Fruit fly (Drosophila melanogaster) whole organism, wandering third instar larva: ENCODE results near the gene Imp.

Source experiments
- Abd-B ChIP-seq: fragments of >200 bp; optimal IDR thresholded peaks from 2 replicates; lab custom pipeline; 2017; ENCODE audit warnings: missing biosample characterization, missing genetic modification characterization
- CG32264 ChIP-seq: fragments of 200-800 bp; sonication (Bioruptor generic); optimal IDR thresholded peaks from 2 replicates; lab custom pipeline; 2016; ENCODE audit warnings: missing biosample characterization, missing genetic modification characterization
- CG9705 ChIP-seq: fragments of 200-800 bp; sonication (Bioruptor generic); optimal IDR thresholded peaks from 2 replicates; lab custom pipeline; 2018; ENCODE audit warnings: missing biosample characterization, mild to moderate bottlenecking, missing genetic modification characterization
- CrebA ChIP-seq: fragments of 200-800 bp; sonication (Bioruptor generic); optimal IDR thresholded peaks from 2 replicates; lab custom pipeline; 2016; ENCODE audit warnings: missing biosample characterization, mild to moderate bottlenecking, missing genetic modification characterization, borderline replicate concordance
- Dfd ChIP-seq: fragments of >200 bp; optimal IDR thresholded peaks from 2 replicates; lab custom pipeline; 2017; ENCODE audit warnings: missing biosample characterization, missing genetic modification characterization
- Dif ChIP-seq: fragments of 200-275, 200-300 bp; sonication (Bioruptor generic); optimal IDR thresholded peaks from 2 replicates; lab custom pipeline; 2018; ENCODE audit warnings: missing biosample characterization, missing genetic modification characterization; ENCODE audit not compliant: partially characterized antibody
- GATAd ChIP-seq: sonication (Bioruptor generic); optimal IDR thresholded peaks from 2 replicates; lab custom pipeline; 2016; ENCODE audit warnings: missing biosample characterization, missing genetic modification characterization
- HLH106 ChIP-seq: fragments of 200-800 bp; optimal IDR thresholded peaks from 3 replicates; lab custom pipeline; 2019; ENCODE audit warnings: missing biosample characterization, mild to moderate bottlenecking, missing genetic modification characterization, moderate library complexity
- Hnf4 ChIP-seq: fragments of 200-800 bp; sonication (Bioruptor generic); optimal IDR thresholded peaks from 2 replicates; lab custom pipeline; 2016; ENCODE audit warnings: missing biosample characterization, mild to moderate bottlenecking, missing genetic modification characterization
- Hr78 ChIP-seq: fragments of >200 bp; optimal IDR thresholded peaks from 2 replicates; lab custom pipeline; 2017; ENCODE audit warnings: missing biosample characterization, missing genetic modification characterization
- Hr83 ChIP-seq: fragments of 200-300 bp; sonication (Bioruptor generic); optimal IDR thresholded peaks from 2 replicates; lab custom pipeline; 2016; ENCODE audit warnings: missing biosample characterization, mild to moderate bottlenecking, missing genetic modification characterization, moderate library complexity; ENCODE audit not compliant: poor library complexity, severe bottlenecking
- Jra ChIP-seq: sonication (Bioruptor generic); optimal IDR thresholded peaks from 2 replicates; lab custom pipeline; 2016; ENCODE audit warnings: missing biosample characterization, missing genetic modification characterization
- Mio ChIP-seq: sonication (Bioruptor generic); optimal IDR thresholded peaks from 2 replicates; lab custom pipeline; 2016; ENCODE audit warnings: missing biosample characterization, missing genetic modification characterization
- Myc ChIP-seq: fragments of >200 bp; optimal IDR thresholded peaks from 2 replicates; lab custom pipeline; 2017
- N ChIP-seq: fragments of >200 bp; optimal IDR thresholded peaks from 2 replicates; lab custom pipeline; 2018; ENCODE audit warnings: missing biosample characterization, missing external identifiers, missing genetic modification characterization
- OdsH ChIP-seq: fragments of 200-800 bp; sonication (Bioruptor generic); optimal IDR thresholded peaks from 2 replicates; lab custom pipeline; 2016; ENCODE audit warnings: missing biosample characterization, mild to moderate bottlenecking, missing genetic modification characterization
- Rel ChIP-seq, 2 experiments: fragments of 200-800 bp; sonication (Bioruptor generic) in 1 of 2; optimal IDR thresholded peaks; 2 replicates in 1 of 2; 3 replicates in 1 of 2; lab custom pipeline; 2016 to 2019; ENCODE audit warnings: mild to moderate bottlenecking in 2 of 2, missing biosample characterization in 2 of 2, missing genetic modification characterization in 2 of 2, moderate library complexity in 1 of 2
- Sp1 ChIP-seq: fragments of 200-800 bp; sonication (Bioruptor generic); optimal IDR thresholded peaks from 3 replicates; lab custom pipeline; 2019; ENCODE audit warnings: missing biosample characterization, mild to moderate bottlenecking, missing genetic modification characterization, moderate library complexity
- Vsx2 ChIP-seq: fragments of 200-300, 225-300 bp; sonication (Bioruptor generic); optimal IDR thresholded peaks from 2 replicates; lab custom pipeline; 2018; ENCODE audit warnings: missing biosample characterization, missing genetic modification characterization; ENCODE audit not compliant: partially characterized antibody
- br ChIP-seq: fragments of 200-800 bp; sonication (Bioruptor generic); optimal IDR thresholded peaks from 2 replicates; lab custom pipeline; 2016; ENCODE audit warnings: missing biosample characterization, missing genetic modification characterization
- brk ChIP-seq: fragments of 200-800 bp; sonication (Bioruptor generic); optimal IDR thresholded peaks from 2 replicates; lab custom pipeline; 2016; ENCODE audit warnings: missing biosample characterization, mild to moderate bottlenecking, missing genetic modification characterization
- dl ChIP-seq, 2 experiments: fragments of 175-275, 200-275 bp in 1 of 2; fragments of 200-275 bp in 1 of 2; sonication (Bioruptor generic); optimal IDR thresholded peaks; lab custom pipeline; 2018; ENCODE audit warnings: mild to moderate bottlenecking in 2 of 2, missing biosample characterization in 2 of 2, missing genetic modification characterization in 2 of 2, moderate library complexity in 2 of 2; ENCODE audit not compliant: partially characterized antibody in 2 of 2, insufficient read depth in 1 of 2
- dmrt93B ChIP-seq: fragments of 200-800 bp; sonication (Bioruptor generic); optimal IDR thresholded peaks from 2 replicates; lab custom pipeline; 2018; ENCODE audit warnings: missing biosample characterization, mild to moderate bottlenecking, missing genetic modification characterization
- dsf ChIP-seq: sonication (Bioruptor generic); optimal IDR thresholded peaks from 2 replicates; lab custom pipeline; 2016; ENCODE audit warnings: missing biosample characterization, missing genetic modification characterization, borderline replicate concordance
- ey ChIP-seq: fragments of 200-800 bp; sonication (Bioruptor generic); optimal IDR thresholded peaks from 2 replicates; lab custom pipeline; 2016; ENCODE audit warnings: missing biosample characterization, missing genetic modification characterization
- foxo ChIP-seq, 2 experiments: fragments of 200-800 bp; sonication (Bioruptor generic); optimal IDR thresholded peaks; 2 replicates in 1 of 2; 3 replicates in 1 of 2; lab custom pipeline; 2016 to 2017; ENCODE audit warnings: missing biosample characterization in 2 of 2, missing genetic modification characterization in 2 of 2
- fru ChIP-seq: fragments of 200-800 bp; sonication (Bioruptor generic); optimal IDR thresholded peaks from 3 replicates; lab custom pipeline; 2016; ENCODE audit warnings: missing biosample characterization, mild to moderate bottlenecking, missing genetic modification characterization
- h ChIP-seq: fragments of 200-800 bp; sonication (Bioruptor generic); optimal IDR thresholded peaks from 3 replicates; lab custom pipeline; 2016; ENCODE audit warnings: missing biosample characterization, mild to moderate bottlenecking, missing genetic modification characterization
- jim ChIP-seq: fragments of 175-275, 200-325 bp; sonication (Bioruptor generic); optimal IDR thresholded peaks from 2 replicates; lab custom pipeline; 2016; ENCODE audit warnings: missing biosample characterization, mild to moderate bottlenecking, missing genetic modification characterization
- lola ChIP-seq: fragments of >200 bp; optimal IDR thresholded peaks from 2 replicates; lab custom pipeline; 2017; ENCODE audit warnings: missing biosample characterization, missing genetic modification characterization
- pan ChIP-seq: fragments of >200 bp; optimal IDR thresholded peaks from 2 replicates; lab custom pipeline; 2017
- psq ChIP-seq: fragments of 200-800 bp; sonication (Bioruptor generic); optimal IDR thresholded peaks from 3 replicates; lab custom pipeline; 2017; ENCODE audit warnings: missing biosample characterization, mild to moderate bottlenecking, missing genetic modification characterization, moderate library complexity
- rgr ChIP-seq: fragments of 200-800 bp; sonication (Bioruptor generic); optimal IDR thresholded peaks from 3 replicates; lab custom pipeline; 2016; ENCODE audit warnings: missing biosample characterization, mild to moderate bottlenecking, missing genetic modification characterization
- sage ChIP-seq: fragments of 200-800 bp; sonication (Bioruptor generic); optimal IDR thresholded peaks from 2 replicates; lab custom pipeline; 2016; ENCODE audit warnings: missing biosample characterization, mild to moderate bottlenecking, missing genetic modification characterization
- sv ChIP-seq: fragments of 200-800 bp; sonication (Bioruptor generic); optimal IDR thresholded peaks from 3 replicates; lab custom pipeline; 2016; ENCODE audit warnings: missing biosample characterization, missing genetic modification characterization
- tai ChIP-seq: sonication (Bioruptor generic); optimal IDR thresholded peaks from 2 replicates; lab custom pipeline; 2016; ENCODE audit warnings: missing biosample characterization, missing genetic modification characterization
- usp ChIP-seq: fragments of >200 bp; optimal IDR thresholded peaks from 2 replicates; lab custom pipeline; 2017; ENCODE audit warnings: missing biosample characterization, missing genetic modification characterization
- woc ChIP-seq: sonication (Bioruptor generic); optimal IDR thresholded peaks from 2 replicates; lab custom pipeline; 2016; ENCODE audit warnings: missing biosample characterization, mild to moderate bottlenecking, missing genetic modification characterization

The Imp gene

dm6 chrX:10767350-10768005 is 56.6 kb downstream of the Imp start:
- peak; percentile 58 for TF ChIP-seq HLH106 (tag; lab: Kevin White, UChicago)
- no peak for TF ChIP-seq sage (GFP tag; lab: Kevin White, UChicago)
- peak; percentile 58 for TF ChIP-seq rgr (GFP tag; lab: Kevin White, UChicago)
- peak; percentile 66 for TF ChIP-seq br (GFP tag; lab: Kevin White, UChicago)
- TF ChIP-seq fru = peak; percentile 68
- TF ChIP-seq usp (GFP tag; lab: Kevin White, UChicago) = no peak
- TF ChIP-seq Rel (GFP tag; optimal IDR thresholded peaks at IDR 0.05; lab: Kevin White, UChicago) = no peak
- TF ChIP-seq Rel (tag; optimal IDR thresholded peaks at IDR 0.05; lab: Kevin White, UChicago) = peak; percentile 45
- TF ChIP-seq woc = peak; percentile 50
- no peak for TF ChIP-seq Dif (GFP tag; lab: Kevin White, UChicago)
- no peak for TF ChIP-seq CrebA (GFP tag; lab: Kevin White, UChicago)
- no peak for TF ChIP-seq GATAd
- no peak for TF ChIP-seq dl (GFP tag; optimal IDR thresholded peaks at IDR 0.05; lab: Kevin White, UChicago; ENCODE audit: insufficient read depth in 1 of 2, partially characterized antibody in 2 of 2)
- TF ChIP-seq Hr83 (GFP tag; lab: Kevin White, UChicago) = peak; percentile 28
- TF ChIP-seq Hr78 (GFP tag; lab: Kevin White, UChicago) = no peak
- TF ChIP-seq CG32264 (GFP tag; lab: Kevin White, UChicago) = peak; percentile 5
- no peak for TF ChIP-seq Jra (GFP tag; lab: Kevin White, UChicago)
- peak; percentile 68 for TF ChIP-seq h (GFP tag; lab: Kevin White, UChicago)
- no peak for TF ChIP-seq Abd-B (GFP tag; lab: Kevin White, UChicago)
- TF ChIP-seq tai (GFP tag; lab: Kevin White, UChicago) = no peak
- no peak for TF ChIP-seq Myc (lab: Kevin White, UChicago)
- TF ChIP-seq ey (GFP tag; lab: Kevin White, UChicago) = peak; percentile 68
- TF ChIP-seq dsf (GFP tag; lab: Kevin White, UChicago) = no peak
- TF ChIP-seq psq (GFP tag; lab: Kevin White, UChicago) = peak; percentile 40
- peak; percentile 14 for TF ChIP-seq brk (GFP tag; lab: Kevin White, UChicago)
- TF ChIP-seq dmrt93B (GFP tag; lab: Kevin White, UChicago) = peak; percentile 14
- TF ChIP-seq pan (lab: Kevin White, UChicago) = no peak
- peak; percentile 32 for TF ChIP-seq OdsH (GFP tag; lab: Kevin White, UChicago)
- TF ChIP-seq Hnf4 (GFP tag; lab: Kevin White, UChicago) = peak; percentile 38
- peak; percentile 72 for TF ChIP-seq N
- no peak for TF ChIP-seq Mio (GFP tag; lab: Kevin White, UChicago)
- TF ChIP-seq sv = peak; percentile 51
- TF ChIP-seq jim (GFP tag; lab: Kevin White, UChicago) = no peak
- peak; percentile 35 for TF ChIP-seq Sp1 (GFP tag; lab: Kevin White, UChicago)
- TF ChIP-seq CG9705 = no peak
- TF ChIP-seq Vsx2 = no peak
- no peak for TF ChIP-seq lola
- TF ChIP-seq Dfd (GFP tag; lab: Kevin White, UChicago) = no peak
- peak in 1 of 2 experiments; percentile 54 for TF ChIP-seq foxo (GFP tag; optimal IDR thresholded peaks at IDR 0.05; lab: Kevin White, UChicago)

- TF ChIP-seq HLH106 (tag; lab: Kevin White, UChicago) (no peak), dl (GFP tag; optimal IDR thresholded peaks at IDR 0.05; lab: Kevin White, UChicago; ENCODE audit: insufficient read depth in 1 of 2, partially characterized antibody in 2 of 2) (no peak), Mio (GFP tag; lab: Kevin White, UChicago) (no peak), CG9705 (peak; percentile 24), GATAd (no peak), Hr83 (GFP tag; lab: Kevin White, UChicago) (no peak), Jra (GFP tag; lab: Kevin White, UChicago) (peak; percentile 49)
Measured at dm6 chrX:10766976-10767349, 57.1 kb downstream of the Imp start.
